Fruit fly (Drosophila melanogaster): ENCODE results near the gene Papss.
A peak's percentile ranks its signal among the peaks of the same experiment; 100 is the strongest.

dm6 chr3L:19845047-19845906, at the start of gene Papss:
- no peak for TF ChIP-seq gl (tag; optimal IDR thresholded peaks at IDR 0.05)
- TF ChIP-seq EcR (GFP tag; optimal IDR thresholded peaks at IDR 0.05) = no peak
- no peak for TF ChIP-seq CG32121 (GFP tag; IDR thresholded peaks at IDR 0.05)
- TF ChIP-seq CG12605 (GFP tag; IDR thresholded peaks at IDR 0.05) = no peak
- no peak for TF ChIP-seq CG13204 (GFP tag; optimal IDR thresholded peaks at IDR 0.05)
- TF ChIP-seq CG8159 (tag; optimal IDR thresholded peaks at IDR 0.05) = no peak
- no peak for TF ChIP-seq CG17806 (tag; optimal IDR thresholded peaks at IDR 0.05)
- peak; percentile 36; the same call in 1 of the 2 replicates for TF ChIP-seq Ets98B (GFP tag; IDR thresholded peaks at IDR 0.05)
- TF ChIP-seq D1 (tag; optimal IDR thresholded peaks at IDR 0.05) = no peak
- TF ChIP-seq CG15710 (tag; optimal IDR thresholded peaks at IDR 0.05) = no peak
- TF ChIP-seq CG10348 (GFP tag; IDR thresholded peaks at IDR 0.05) = no peak
- no peak for TF ChIP-seq CG8301 (tag; optimal IDR thresholded peaks at IDR 0.05)
- no peak for TF ChIP-seq Pif1A (GFP tag; optimal IDR thresholded peaks at IDR 0.05)

Data from whole organism, pupa.